Fruit fly (Drosophila melanogaster) whole organism, embryonic: ENCODE data around the gene CG7248.

Source experiments
- cwo ChIP-seq: fragments of 200-800 bp; sonication (Bioruptor generic); optimal IDR thresholded peaks from 3 replicates; lab custom pipeline; 2017; ENCODE audit warnings: missing biosample characterization, missing genetic modification characterization, mild to moderate bottlenecking, moderate library complexity, missing genetic modification reagents
- oc ChIP-seq: fragments of 200-800 bp; sonication (Bioruptor generic); optimal IDR thresholded peaks from 2 replicates; lab custom pipeline; 2018; ENCODE audit warnings: missing biosample characterization, mild to moderate bottlenecking, missing genetic modification characterization, moderate library complexity
- ttk ChIP-seq: fragments of 200-800 bp; sonication (Bioruptor generic); IDR thresholded peaks from 2 replicates; pipeline ENCODE4 v2.1.2; 2022; ENCODE audit warnings: missing biosample characterization, missing genetic modification characterization

dm6 chr3L:12003457-12003856 is 49.6 kb downstream of the CG7248 start:
- TF ChIP-seq oc (tag; lab: Kevin White, UChicago) (no peak), cwo (GFP tag; lab: Kevin White, UChicago) (peak; percentile 56), ttk (GFP tag; lab: Robert Waterston, UW) (no peak)
